Worm (Caenorhabditis elegans) whole organism, L3 larva: Measurements from ENCODE around the gene F20D6.10.

Experiments
- R02D3.7 ChIP-seq: fragments of 150-350 bp; optimal IDR thresholded peaks from 2 replicates; lab custom pipeline; 2014; ENCODE audit warnings: missing biosample characterization, missing genetic modification characterization
- ZK546.5 ChIP-seq: sonication (generic microtip); optimal IDR thresholded peaks from 2 replicates; lab custom pipeline; 2017; ENCODE audit warnings: missing biosample characterization, missing genetic modification characterization
- aly-2 ChIP-seq: fragments of 150-350 bp; optimal IDR thresholded peaks from 2 replicates; lab custom pipeline; 2014; ENCODE audit warnings: missing biosample characterization, missing genetic modification characterization
- ama-1 ChIP-seq: fragments of 150-350 bp; optimal IDR thresholded peaks from 2 replicates; lab custom pipeline; 2018
- ceh-16 ChIP-seq: sonication (generic microtip); optimal IDR thresholded peaks from 2 replicates; lab custom pipeline; 2017; ENCODE audit warnings: missing biosample characterization, missing genetic modification characterization
- ceh-28 ChIP-seq: fragments of 150-350 bp; optimal IDR thresholded peaks from 2 replicates; lab custom pipeline; 2014; ENCODE audit warnings: missing biosample characterization, missing genetic modification reagents, missing genetic modification characterization
- ceh-82 ChIP-seq: fragments of 150-350 bp; optimal IDR thresholded peaks from 2 replicates; lab custom pipeline; 2014; ENCODE audit warnings: missing biosample characterization, missing genetic modification characterization
- daf-12 ChIP-seq: fragments of 150-350 bp; optimal IDR thresholded peaks from 2 replicates; lab custom pipeline; 2014; ENCODE audit warnings: missing biosample characterization, missing genetic modification reagents, missing genetic modification characterization
- egl-27 ChIP-seq: sonication (generic microtip); optimal IDR thresholded peaks from 4 replicates; lab custom pipeline; 2017; ENCODE audit warnings: missing biosample characterization, missing genetic modification reagents, missing genetic modification characterization
- egl-5 ChIP-seq: fragments of 150-350 bp; optimal IDR thresholded peaks from 2 replicates; lab custom pipeline; 2017; ENCODE audit warnings: missing biosample characterization, missing genetic modification reagents, missing genetic modification characterization, inconsistent platforms
- elt-1 ChIP-seq: fragments of 150-350 bp; optimal IDR thresholded peaks from 2 replicates; lab custom pipeline; 2014; ENCODE audit warnings: missing biosample characterization, missing genetic modification characterization
- elt-2 ChIP-seq: sonication (generic microtip); optimal IDR thresholded peaks from 2 replicates; lab custom pipeline; 2016; ENCODE audit warnings: missing genetic modification reagents, mild to moderate bottlenecking, missing genetic modification characterization, missing compliant biosample characterization
- fkh-10 ChIP-seq: sonication (generic microtip); optimal IDR thresholded peaks from 2 replicates; lab custom pipeline; 2017; ENCODE audit warnings: missing biosample characterization, missing genetic modification reagents, missing genetic modification characterization
- fkh-2 ChIP-seq: fragments of 150-350 bp; optimal IDR thresholded peaks from 2 replicates; lab custom pipeline; 2014; ENCODE audit warnings: missing biosample characterization, missing genetic modification reagents, missing genetic modification characterization
- fos-1 ChIP-seq: fragments of 150-350 bp; optimal IDR thresholded peaks from 2 replicates; lab custom pipeline; 2014; ENCODE audit warnings: missing biosample characterization, missing genetic modification characterization
- jun-1 ChIP-seq: fragments of 150-350 bp; optimal IDR thresholded peaks from 2 replicates; lab custom pipeline; 2014; ENCODE audit warnings: missing biosample characterization, missing genetic modification reagents, missing genetic modification characterization
- lin-15B ChIP-seq: fragments of 150-350 bp; optimal IDR thresholded peaks from 2 replicates; lab custom pipeline; 2014; ENCODE audit warnings: missing biosample characterization, missing genetic modification characterization
- lin-39 ChIP-seq: fragments of 150-350 bp; optimal IDR thresholded peaks from 2 replicates; lab custom pipeline; 2018; ENCODE audit warnings: missing biosample characterization, missing genetic modification reagents, missing genetic modification characterization
- lsy-12 ChIP-seq: sonication (generic microtip); optimal IDR thresholded peaks from 2 replicates; lab custom pipeline; 2016; ENCODE audit warnings: mild to moderate bottlenecking, missing genetic modification characterization, missing compliant biosample characterization
- mdl-1 ChIP-seq: fragments of 150-350 bp; optimal IDR thresholded peaks from 2 replicates; lab custom pipeline; 2014; ENCODE audit warnings: missing biosample characterization, missing genetic modification characterization
- mml-1 ChIP-seq: fragments of 150-350 bp; sonication (generic microtip); optimal IDR thresholded peaks from 3 replicates; lab custom pipeline; 2014; ENCODE audit warnings: missing biosample characterization, missing genetic modification characterization
- nhr-11 ChIP-seq: fragments of 150-350 bp; optimal IDR thresholded peaks from 2 replicates; lab custom pipeline; 2014; ENCODE audit warnings: missing biosample characterization, missing genetic modification characterization
- nhr-12 ChIP-seq: fragments of 150-350 bp; optimal IDR thresholded peaks from 2 replicates; lab custom pipeline; 2014; ENCODE audit warnings: missing biosample characterization, missing genetic modification characterization
- nhr-237 ChIP-seq: fragments of 150-350 bp; optimal IDR thresholded peaks from 2 replicates; lab custom pipeline; 2014; ENCODE audit warnings: missing biosample characterization, missing genetic modification characterization
- nhr-25 ChIP-seq: sonication (generic microtip); optimal IDR thresholded peaks from 2 replicates; lab custom pipeline; 2017; ENCODE audit warnings: missing biosample characterization, missing genetic modification characterization
- nhr-43 ChIP-seq: sonication (generic microtip); optimal IDR thresholded peaks from 2 replicates; lab custom pipeline; 2016; ENCODE audit warnings: mild to moderate bottlenecking, missing genetic modification characterization, missing compliant biosample characterization; ENCODE audit not compliant: poor library complexity, severe bottlenecking
- nhr-77 ChIP-seq: fragments of 150-350 bp; optimal IDR thresholded peaks from 2 replicates; lab custom pipeline; 2014; ENCODE audit warnings: missing biosample characterization, missing genetic modification characterization
- pha-4 ChIP-seq: fragments of 150-350 bp; optimal IDR thresholded peaks from 2 replicates; lab custom pipeline; 2014; ENCODE audit warnings: missing biosample characterization, missing genetic modification reagents, missing genetic modification characterization
- sea-2 ChIP-seq: fragments of 150-350 bp; sonication (generic microtip); optimal IDR thresholded peaks from 4 replicates; lab custom pipeline; 2014; ENCODE audit warnings: missing biosample characterization, missing genetic modification reagents, missing genetic modification characterization
- skn-1 ChIP-seq: fragments of 150-350 bp; optimal IDR thresholded peaks from 2 replicates; lab custom pipeline; 2014; ENCODE audit warnings: missing biosample characterization, missing genetic modification characterization
- snpc-4 ChIP-seq: fragments of 150-350 bp; optimal IDR thresholded peaks from 2 replicates; lab custom pipeline; 2014; ENCODE audit warnings: missing biosample characterization, missing genetic modification characterization
- unc-39 ChIP-seq: sonication (generic microtip); optimal IDR thresholded peaks from 4 replicates; lab custom pipeline; 2017; ENCODE audit warnings: missing biosample characterization, missing genetic modification characterization
- zag-1 ChIP-seq: fragments of 150-350 bp; optimal IDR thresholded peaks from 2 replicates; lab custom pipeline; 2014; ENCODE audit warnings: missing biosample characterization, missing genetic modification characterization
- ztf-11 ChIP-seq: fragments of 150-350 bp; optimal IDR thresholded peaks from 2 replicates; lab custom pipeline; 2014; ENCODE audit warnings: missing biosample characterization, missing genetic modification characterization

F20D6.10 gene

ce11 chrV:8198994-8199393 is 3.3 kb upstream of the F20D6.10 start, which contains the start of gene F20D6.11:
F20D6.11 (minus strand) TSS chrV:8199094.
- peak; percentile 18 for TF ChIP-seq elt-2 (tag; lab: Kevin White, UChicago)
- no peak for TF ChIP-seq jun-1 (tag; lab: Kevin White, UChicago)
- TF ChIP-seq, all 47 proteins: peak for 1

- TF ChIP-seq unc-39 (tag; lab: Kevin White, UChicago) (no peak), mml-1 (tag; lab: Kevin White, UChicago) (no peak), nhr-43 (tag; lab: Kevin White, UChicago) (no peak), lin-39 (tag; lab: Kevin White, UChicago) (no peak), zag-1 (tag; lab: Kevin White, UChicago) (no peak), ama-1 (lab: Kevin White, UChicago) (no peak), nhr-11 (tag; lab: Kevin White, UChicago) (no peak), nhr-237 (tag; lab: Kevin White, UChicago) (no peak), daf-12 (tag; lab: Kevin White, UChicago) (no peak)
Measured at ce11 chrV:8196993-8197392, 1.3 kb upstream of the F20D6.10 start.

ce11 chrV:8190430-8190829 is 5.3 kb downstream of the F20D6.10 start, which contains the start of gene F20D6.1:
F20D6.1 (plus strand) TSS chrV:8190730.
- no peak for TF ChIP-seq egl-27 (tag; lab: Kevin White, UChicago)
- no peak for TF ChIP-seq elt-1
- TF ChIP-seq elt-2 (tag; lab: Kevin White, UChicago), result no peak
- TF ChIP-seq egl-5, result no peak
- no peak for TF ChIP-seq unc-39 (tag; lab: Kevin White, UChicago)
- no peak for TF ChIP-seq snpc-4 (tag; lab: Kevin White, UChicago)
- TF ChIP-seq lin-39 (tag; lab: Kevin White, UChicago), result no peak
- no peak for TF ChIP-seq ZK546.5 (tag; lab: Kevin White, UChicago)
- no peak for TF ChIP-seq jun-1 (tag; lab: Kevin White, UChicago)
- TF ChIP-seq fkh-2 (tag; lab: Kevin White, UChicago), result no peak
- no peak for TF ChIP-seq fos-1 (tag; lab: Kevin White, UChicago)
- TF ChIP-seq ceh-28 (tag; lab: Kevin White, UChicago), result no peak
- TF ChIP-seq mdl-1 (tag; lab: Kevin White, UChicago), result no peak

ce11 chrV:8190016-8190415 is 5.7 kb downstream of the F20D6.10 start, which contains the start of gene F20D6.12:
F20D6.12 (minus strand) TSS chrV:8190116.
- TF ChIP-seq elt-1 (no peak), ceh-16 (no peak), nhr-77 (no peak), fkh-10 (GFP tag; lab: Kevin White, UChicago) (no peak), pha-4 (no peak), nhr-25 (tag; lab: Kevin White, UChicago) (no peak), fos-1 (tag; lab: Kevin White, UChicago) (no peak), snpc-4 (tag; lab: Kevin White, UChicago) (no peak), fkh-2 (tag; lab: Kevin White, UChicago) (no peak), skn-1 (tag; lab: Kevin White, UChicago) (no peak), ztf-11 (no peak), elt-2 (tag; lab: Kevin White, UChicago) (no peak), jun-1 (tag; lab: Kevin White, UChicago) (no peak), aly-2 (tag; lab: Kevin White, UChicago) (no peak), lin-15B (tag; lab: Kevin White, UChicago) (no peak)

- TF ChIP-seq sea-2 (GFP tag; lab: Kevin White, UChicago), result no peak
Measured at ce11 chrV:8188421-8188820, 7.3 kb downstream of the F20D6.10 start, which contains the start of gene F20D6.15. F20D6.15 (minus strand) TSS chrV:8188467.

ce11 chrV:8185737-8186136 is 10.0 kb downstream of the F20D6.10 start, which contains the start of gene F20D6.2:
F20D6.2 (plus strand) TSS chrV:8186037.
- TF ChIP-seq ceh-28 (tag; lab: Kevin White, UChicago) (no peak), R02D3.7 (tag; lab: Kevin White, UChicago) (no peak), daf-12 (tag; lab: Kevin White, UChicago) (no peak), elt-2 (tag; lab: Kevin White, UChicago) (no peak), zag-1 (tag; lab: Kevin White, UChicago) (no peak), lsy-12 (no peak), egl-27 (tag; lab: Kevin White, UChicago) (no peak), nhr-11 (tag; lab: Kevin White, UChicago) (no peak), fkh-10 (GFP tag; lab: Kevin White, UChicago) (no peak), aly-2 (tag; lab: Kevin White, UChicago) (no peak), nhr-25 (tag; lab: Kevin White, UChicago) (no peak), jun-1 (tag; lab: Kevin White, UChicago) (no peak), nhr-12 (no peak), snpc-4 (tag; lab: Kevin White, UChicago) (no peak), skn-1 (tag; lab: Kevin White, UChicago) (no peak), ceh-82 (no peak)
